Worm (Caenorhabditis elegans) whole organism, L4/young adult: ENCODE measurements around the gene tyr-1.

Source experiments
- W03F9.2 ChIP-seq: fragments of 150-350 bp; optimal IDR thresholded peaks from 2 replicates; lab custom pipeline; 2014; ENCODE audit warnings: missing biosample characterization, missing genetic modification characterization
- him-1 ChIP-seq: sonication (generic microtip); optimal IDR thresholded peaks from 2 replicates; lab custom pipeline; 2016; ENCODE audit warnings: missing genotype, missing genetic modification reagents, missing genetic modification characterization, missing compliant biosample characterization

- no peak for TF ChIP-seq him-1 (tag; lab: Kevin White, UChicago)
- no peak for TF ChIP-seq W03F9.2 (tag; lab: Kevin White, UChicago)
Observed at ce11 chrIII:7857142-7857541, 16.4 kb upstream of the tyr-1 start, which contains the start of gene tag-307.
